Worm (Caenorhabditis elegans): ENCODE measurements around the gene R11G10.3.

The R11G10.3 gene

DNA sequence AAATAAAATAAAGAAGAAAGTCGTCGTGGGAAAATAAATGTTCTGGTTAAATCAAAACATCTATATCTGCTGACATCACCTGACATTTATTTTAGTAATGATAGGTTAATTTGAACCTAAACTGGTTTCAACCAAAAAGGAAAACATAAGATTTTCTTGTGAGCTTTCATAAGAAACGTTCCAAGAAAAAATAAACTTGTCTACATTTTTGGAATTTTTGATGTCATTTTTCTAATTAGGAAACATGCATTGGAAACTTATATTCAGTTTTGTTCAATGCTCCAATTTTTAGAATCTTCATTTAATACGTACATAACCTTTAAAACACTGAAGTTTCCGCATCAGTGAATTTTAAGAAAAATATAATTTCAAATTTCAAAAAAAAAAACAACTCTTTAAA, 37.6 kb upstream of the R11G10.3 start:
- TF ChIP-seq pros-1 (tag; optimal IDR thresholded peaks at IDR 0.05) (no peak), ceh-19 (GFP tag; optimal IDR thresholded peaks at IDR 0.05) (no peak), ceh-30 (tag; optimal IDR thresholded peaks at IDR 0.05) (no peak), pag-3 (tag; optimal IDR thresholded peaks at IDR 0.05; ENCODE audit: borderline replicate concordance) (no peak), dve-1 (tag; optimal IDR thresholded peaks at IDR 0.05) (no peak), K02D7.2 (tag; optimal IDR thresholded peaks at IDR 0.05) (no peak)

DNA sequence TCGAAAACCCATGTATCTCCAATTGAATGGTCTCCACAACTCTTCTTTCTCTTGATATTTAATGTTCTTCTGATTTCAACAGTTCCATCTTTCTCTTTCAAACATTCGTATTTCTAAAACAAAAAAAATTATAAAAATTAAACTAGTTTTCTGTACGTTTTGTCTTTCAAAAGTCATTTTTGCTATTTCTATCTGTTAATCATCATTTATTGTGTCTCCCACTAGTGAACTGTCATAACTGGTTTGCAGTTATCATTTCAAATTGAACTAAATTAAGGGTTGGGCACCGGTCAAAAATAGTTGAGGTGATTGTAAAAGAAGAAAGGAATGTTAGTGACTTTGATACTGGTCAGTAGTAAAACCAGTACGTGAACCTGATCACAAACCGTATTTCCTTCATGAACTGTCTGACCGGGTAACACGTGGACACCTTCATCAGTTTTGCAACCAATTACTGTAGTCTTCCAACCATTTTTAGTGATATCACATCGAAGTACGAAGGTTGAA, 34.9 kb upstream of the R11G10.3 start:
- no peak for TF ChIP-seq pha-4 (tag; optimal IDR thresholded peaks at IDR 0.05)
- TF ChIP-seq madf-2 (tag; optimal IDR thresholded peaks at IDR 0.05) = no peak
- TF ChIP-seq sox-4 (tag; optimal IDR thresholded peaks at IDR 0.05) = no peak
- no peak for TF ChIP-seq elt-4 (tag; optimal IDR thresholded peaks at IDR 0.05)
- no peak for TF ChIP-seq ceh-24 (tag; optimal IDR thresholded peaks at IDR 0.05)
- no peak for TF ChIP-seq ama-1 (optimal IDR thresholded peaks at IDR 0.05)
- TF ChIP-seq elt-2 (tag; optimal IDR thresholded peaks at IDR 0.05) = no peak
- no peak for TF ChIP-seq fkh-10 (GFP tag; optimal IDR thresholded peaks at IDR 0.05)
- TF ChIP-seq ceh-22 (tag; optimal IDR thresholded peaks at IDR 0.05) = no peak
- TF ChIP-seq fkh-6 (tag; optimal IDR thresholded peaks at IDR 0.05) = no peak
- TF ChIP-seq ets-4 (tag; optimal IDR thresholded peaks at IDR 0.05) = no peak
- TF ChIP-seq zip-5 (tag; optimal IDR thresholded peaks at IDR 0.05) = no peak
- no peak for TF ChIP-seq ceh-19 (GFP tag; optimal IDR thresholded peaks at IDR 0.05)
- no peak for TF ChIP-seq C08G9.2 (tag; optimal IDR thresholded peaks at IDR 0.05)

DNA sequence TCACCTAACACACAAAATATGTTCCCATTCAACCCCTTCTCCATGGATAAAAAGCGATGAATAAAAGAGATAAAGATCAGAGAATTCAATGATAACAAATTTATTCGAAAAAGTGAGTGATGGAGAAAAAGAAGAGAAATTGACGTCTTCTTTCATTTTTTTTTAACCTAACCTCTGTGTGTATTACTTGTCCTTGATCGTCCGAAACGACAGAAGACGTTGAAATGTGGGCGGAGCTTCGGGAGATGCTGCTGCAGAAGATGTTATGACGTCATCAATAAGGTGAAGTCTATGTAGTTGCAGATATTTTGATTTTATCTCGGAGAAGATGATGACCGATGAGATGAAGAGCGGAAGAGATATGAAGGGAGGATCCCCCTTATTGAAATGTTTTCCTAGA, 33.5 kb upstream of the R11G10.3 start, which contains the start of gene T10G3.3:
TSS of gene T10G3.3 (minus strand) at position 370 of the 400 bp plus-strand sequence.
- TF ChIP-seq madf-2 (tag; optimal IDR thresholded peaks at IDR 0.05) = no peak

DNA sequence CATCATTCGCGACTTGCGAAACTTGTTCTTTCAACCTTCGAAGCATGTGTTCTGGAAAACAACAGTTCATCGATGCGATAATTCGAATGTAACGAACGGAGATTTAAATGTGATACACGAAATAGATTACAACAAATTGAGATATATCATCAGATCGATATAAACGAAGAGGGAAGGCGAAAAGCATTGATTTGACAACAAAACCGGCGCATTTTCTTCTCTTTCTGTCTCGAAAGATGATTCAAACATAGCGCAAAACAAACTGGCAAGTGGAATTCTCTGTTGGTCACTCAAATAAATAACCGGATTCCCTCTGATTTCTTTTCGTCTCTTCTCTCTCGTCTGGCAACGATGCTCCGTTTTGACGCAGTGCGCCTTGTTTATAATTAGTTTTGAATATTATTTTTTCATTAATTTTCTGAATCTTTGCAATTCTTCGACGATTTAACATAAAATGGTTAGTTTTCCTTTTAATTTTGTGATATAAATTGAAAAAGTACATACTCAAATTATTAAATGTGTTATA, 25.9 kb upstream of the R11G10.3 start, which contains the start of the genes eea-1 and gut-2:
TSS of gene eea-1 (minus strand) at position 51 of the 526 bp plus-strand sequence.
TSS of gene gut-2 (plus strand) at position 369 of the 526 bp plus-strand sequence.
- no peak for TF ChIP-seq unc-3 (GFP tag; conservative IDR thresholded peaks at IDR 0.05)
- no peak for TF ChIP-seq unc-3 (tag; optimal IDR thresholded peaks at IDR 0.05)
- peak; percentile 15 for TF ChIP-seq ceh-14 (tag; optimal IDR thresholded peaks at IDR 0.05)
- peak; percentile 49 for TF ChIP-seq nfya-1 (tag; optimal IDR thresholded peaks at IDR 0.05)
- no peak for TF ChIP-seq K02D7.2 (tag; optimal IDR thresholded peaks at IDR 0.05)
- TF ChIP-seq ceh-31 (tag; optimal IDR thresholded peaks at IDR 0.05) = peak; percentile 17
- TF ChIP-seq ets-4 (tag; optimal IDR thresholded peaks at IDR 0.05) = no peak
- no peak for TF ChIP-seq ceh-30 (tag; optimal IDR thresholded peaks at IDR 0.05)
- peak; percentile 25 for TF ChIP-seq unc-55 (GFP tag; optimal IDR thresholded peaks at IDR 0.05)

DNA sequence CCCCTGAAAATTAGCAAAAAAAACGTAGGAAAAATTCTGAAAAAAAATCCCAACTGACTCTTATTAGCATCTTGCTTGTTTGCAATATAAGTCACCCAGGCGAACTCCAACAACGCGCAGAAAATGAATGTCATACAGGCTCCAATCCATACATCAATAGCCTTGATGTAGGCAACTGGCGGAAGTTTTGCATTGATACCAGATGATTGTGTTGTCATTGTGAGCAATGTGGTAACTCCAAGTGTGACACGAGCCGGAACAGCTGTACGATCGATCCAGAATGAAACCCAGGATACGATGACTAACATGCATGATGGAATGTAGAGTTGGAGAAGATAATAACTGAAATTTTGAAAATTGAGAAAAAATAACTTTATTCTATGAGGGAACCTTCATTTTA, 24.1 kb upstream of the R11G10.3 start:
- TF ChIP-seq K02D7.2 (tag; optimal IDR thresholded peaks at IDR 0.05) (no peak), ceh-9 (tag; optimal IDR thresholded peaks at IDR 0.05) (no peak), ets-4 (tag; optimal IDR thresholded peaks at IDR 0.05) (no peak), rnt-1 (tag; optimal IDR thresholded peaks at IDR 0.05) (no peak), pros-1 (tag; optimal IDR thresholded peaks at IDR 0.05) (no peak), mec-3 (tag; optimal IDR thresholded peaks at IDR 0.05; ENCODE audit: borderline replicate concordance) (no peak), ceh-45 (GFP tag; IDR thresholded peaks at IDR 0.05) (no peak), unc-42 (tag; optimal IDR thresholded peaks at IDR 0.05) (no peak), nhr-11 (tag; optimal IDR thresholded peaks at IDR 0.05) (no peak), hlh-30 (tag; optimal IDR thresholded peaks at IDR 0.05; ENCODE audit: insufficient read depth) (no peak), K09A11.1 (tag; optimal IDR thresholded peaks at IDR 0.05; ENCODE audit: insufficient read depth) (no peak), hlh-13 (GFP tag; optimal IDR thresholded peaks at IDR 0.05) (no peak), pag-3 (tag; optimal IDR thresholded peaks at IDR 0.05; ENCODE audit: borderline replicate concordance) (no peak), sox-4 (tag; optimal IDR thresholded peaks at IDR 0.05) (no peak)

Data from whole organism, late embryonic.